Fruit fly (Drosophila melanogaster) whole organism, embryonic: ENCODE data around the gene dib.

Experiments used
- Abd-B ChIP-seq: fragments of 200-800 bp; sonication (Bioruptor generic); optimal IDR thresholded peaks from 2 replicates; lab custom pipeline; 2018; ENCODE audit warnings: missing biosample characterization, mild to moderate bottlenecking, missing genetic modification characterization, moderate library complexity
- Awh ChIP-seq: fragments of 200-800 bp; sonication (Bioruptor generic); IDR thresholded peaks from 2 replicates; pipeline ENCODE4, ENCODE4 v1.3.6; 2022; ENCODE audit warnings: missing biosample characterization, missing genetic modification characterization
- BtbVII ChIP-seq: fragments of 200-800 bp; sonication (Bioruptor generic); optimal IDR thresholded peaks from 3 replicates; lab custom pipeline; 2017; ENCODE audit warnings: missing biosample characterization, mild to moderate bottlenecking, missing genetic modification characterization
- CG11456 ChIP-seq: fragments of 200-800 bp; sonication (Bioruptor generic); IDR thresholded peaks from 3 replicates; pipeline ENCODE4 v1.3.6; 2022; ENCODE audit warnings: missing biosample characterization, missing genetic modification characterization
- CG12104 ChIP-seq: fragments of 200-800 bp; sonication (Bioruptor generic); optimal IDR thresholded peaks from 3 replicates; lab custom pipeline; 2016; ENCODE audit warnings: missing biosample characterization, missing genetic modification characterization
- CG12236 ChIP-seq: fragments of 200-800 bp; sonication (Bioruptor generic); optimal IDR thresholded peaks from 2 replicates; lab custom pipeline; 2016; ENCODE audit warnings: missing biosample characterization, missing genetic modification characterization
- CG12299 ChIP-seq: fragments of 200-800 bp; sonication (Bioruptor generic); optimal IDR thresholded peaks from 2 replicates; lab custom pipeline; 2018; ENCODE audit warnings: missing biosample characterization, mild to moderate bottlenecking, missing genetic modification characterization
- CG14860 ChIP-seq: fragments of 200-800 bp; sonication (Bioruptor generic); IDR thresholded peaks from 3 replicates; pipeline ENCODE4 v1.3.6; 2022; ENCODE audit warnings: missing biosample characterization, missing genetic modification characterization; ENCODE audit not compliant: partially characterized antibody
- CG16813 ChIP-seq: fragments of 200-800 bp; sonication (Bioruptor generic); IDR thresholded peaks from 3 replicates; pipeline ENCODE4 v1.3.6; 2022; ENCODE audit warnings: missing biosample characterization, missing genetic modification characterization; ENCODE audit not compliant: partially characterized antibody
- CG17328 ChIP-seq: fragments of 200-800 bp; sonication (Bioruptor generic); IDR thresholded peaks from 2 replicates; pipeline ENCODE4 v1.3.6; 2022; ENCODE audit warnings: missing biosample characterization, missing genetic modification characterization
- CG17829 ChIP-seq: fragments of 200-800 bp; optimal IDR thresholded peaks from 2 replicates; lab custom pipeline; 2019; ENCODE audit warnings: missing biosample characterization, mild to moderate bottlenecking, missing genetic modification characterization, moderate library complexity
- CG1832 ChIP-seq: fragments of 200-800 bp; sonication (Bioruptor generic); optimal IDR thresholded peaks from 2 replicates; lab custom pipeline; 2017; ENCODE audit warnings: missing biosample characterization, mild to moderate bottlenecking, missing genetic modification characterization, inconsistent platforms
- CG2875 ChIP-seq: fragments of 200-800 bp; sonication (Bioruptor generic); optimal IDR thresholded peaks from 2 replicates; lab custom pipeline; 2017; ENCODE audit warnings: missing biosample characterization, mild to moderate bottlenecking, missing genetic modification characterization, missing genetic modification reagents
- CG30020 ChIP-seq: fragments of 200-800 bp; optimal IDR thresholded peaks from 2 replicates; lab custom pipeline; 2019; ENCODE audit warnings: missing biosample characterization, mild to moderate bottlenecking, missing genetic modification characterization, moderate library complexity
- CG3065 ChIP-seq: fragments of 200-800 bp; sonication (Bioruptor generic); optimal IDR thresholded peaks from 2 replicates; lab custom pipeline; 2016; ENCODE audit warnings: missing biosample characterization, missing genetic modification characterization
- CG33213 ChIP-seq: fragments of 200-800 bp; sonication (Bioruptor generic); optimal IDR thresholded peaks from 3 replicates; lab custom pipeline; 2016; ENCODE audit warnings: missing biosample characterization, missing genetic modification characterization
- CG33557 ChIP-seq: fragments of 200-800 bp; sonication (Bioruptor generic); optimal IDR thresholded peaks from 2 replicates; lab custom pipeline; 2019; ENCODE audit warnings: missing biosample characterization, mild to moderate bottlenecking, missing genetic modification characterization, moderate library complexity
- CG4854 ChIP-seq: fragments of 200-800 bp; sonication (Bioruptor generic); optimal IDR thresholded peaks from 2 replicates; lab custom pipeline; 2016; ENCODE audit warnings: missing biosample characterization, missing genetic modification characterization, inconsistent platforms
- CG6254 ChIP-seq: fragments of 200-800 bp; sonication (Bioruptor generic); optimal IDR thresholded peaks from 3 replicates; lab custom pipeline; 2017; ENCODE audit warnings: mild to moderate bottlenecking, missing biosample characterization, missing genetic modification reagents, missing genetic modification characterization
- CG6272 ChIP-seq: fragments of 200-800 bp; sonication (Bioruptor generic); IDR thresholded peaks from 2 replicates; pipeline ENCODE4 v1.3.6; 2022; ENCODE audit warnings: missing biosample characterization, missing genetic modification characterization
- CG6654 ChIP-seq: fragments of 200-800 bp; sonication (Bioruptor generic); optimal IDR thresholded peaks from 2 replicates; lab custom pipeline; 2017; ENCODE audit warnings: missing biosample characterization, mild to moderate bottlenecking, missing genetic modification characterization
- CG6854 ChIP-seq: fragments of 200-800 bp; sonication (Bioruptor generic); optimal IDR thresholded peaks from 3 replicates; lab custom pipeline; 2017; ENCODE audit warnings: missing biosample characterization, mild to moderate bottlenecking, missing genetic modification characterization
- CG9215 ChIP-seq: fragments of 200-800 bp; sonication (Bioruptor generic); IDR thresholded peaks from 2 replicates; pipeline ENCODE4 v1.3.6; 2022; ENCODE audit warnings: missing biosample characterization, missing genetic modification characterization
- CG9437 ChIP-seq: fragments of 200-800 bp; sonication (Bioruptor generic); optimal IDR thresholded peaks from 2 replicates; lab custom pipeline; 2018; ENCODE audit warnings: missing biosample characterization, mild to moderate bottlenecking, missing genetic modification characterization
- CHES-1-like ChIP-seq: fragments of 200-800 bp; sonication (Bioruptor generic); optimal IDR thresholded peaks from 2 replicates; lab custom pipeline; 2016; ENCODE audit warnings: missing biosample characterization, missing genetic modification characterization
- CTCF ChIP-seq: fragments of 200-800 bp; sonication (Bioruptor generic); optimal IDR thresholded peaks from 2 replicates; lab custom pipeline; 2017; ENCODE audit warnings: missing biosample characterization, mild to moderate bottlenecking, missing genetic modification characterization, moderate library complexity
- Doc3 ChIP-seq: fragments of 200-800 bp; sonication (Bioruptor generic); IDR thresholded peaks from 3 replicates; pipeline ENCODE4 v1.3.6; 2022; ENCODE audit warnings: missing biosample characterization, missing genetic modification characterization; ENCODE audit not compliant: partially characterized antibody
- ERR ChIP-seq: fragments of 200-800 bp; sonication (Bioruptor generic); optimal IDR thresholded peaks from 2 replicates; lab custom pipeline; 2016; ENCODE audit warnings: missing biosample characterization, missing genetic modification characterization
- Fer1 ChIP-seq: fragments of 200-800 bp; sonication (Bioruptor generic); optimal IDR thresholded peaks from 2 replicates; lab custom pipeline; 2017; ENCODE audit warnings: missing biosample characterization, mild to moderate bottlenecking, missing genetic modification characterization
- HmgD ChIP-seq: fragments of 200-800 bp; sonication (Bioruptor generic); optimal IDR thresholded peaks from 3 replicates; lab custom pipeline; 2016; ENCODE audit warnings: missing biosample characterization, missing genetic modification characterization
- Hr3 ChIP-seq: fragments of 200-800 bp; sonication (Bioruptor generic); optimal IDR thresholded peaks from 3 replicates; lab custom pipeline; 2016; ENCODE audit warnings: missing biosample characterization, missing genetic modification characterization
- MESR4 ChIP-seq: fragments of 200-800 bp; sonication (Bioruptor generic); optimal IDR thresholded peaks from 2 replicates; lab custom pipeline; 2018; ENCODE audit warnings: missing biosample characterization, mild to moderate bottlenecking, missing genetic modification characterization, moderate library complexity
- Med ChIP-seq: fragments of 200-800 bp; sonication (Bioruptor generic); peaks from one replicate; lab custom pipeline; 2016; ENCODE audit warnings: missing biosample characterization, missing genetic modification characterization, mild to moderate bottlenecking, inconsistent platforms, moderate library complexity
- Meics ChIP-seq: fragments of 200-800 bp; sonication (Bioruptor generic); optimal IDR thresholded peaks from 2 replicates; lab custom pipeline; 2017; ENCODE audit warnings: missing biosample characterization, mild to moderate bottlenecking, missing genetic modification characterization
- NC2α ChIP-seq: fragments of 200-800 bp; sonication (Bioruptor generic); optimal IDR thresholded peaks from 2 replicates; lab custom pipeline; 2016; ENCODE audit warnings: missing biosample characterization, missing genetic modification characterization
- Nf-YC ChIP-seq: fragments of 200-800 bp; optimal IDR thresholded peaks from 3 replicates; lab custom pipeline; 2019; ENCODE audit warnings: missing biosample characterization, mild to moderate bottlenecking, missing genetic modification characterization, moderate library complexity
- Poxn ChIP-seq: fragments of 200-800 bp; sonication (Bioruptor generic); IDR thresholded peaks from 2 replicates; pipeline ENCODE4 v1.3.6; 2022; ENCODE audit warnings: missing biosample characterization, missing genetic modification characterization
- ap ChIP-seq: fragments of 200-800 bp; sonication (Bioruptor generic); IDR thresholded peaks from 2 replicates; pipeline ENCODE4 v1.3.6; 2022; ENCODE audit warnings: missing biosample characterization, missing genetic modification characterization
- br ChIP-seq: fragments of >200 bp; optimal IDR thresholded peaks from 2 replicates; lab custom pipeline; 2017
- dan ChIP-seq: fragments of 200-800 bp; sonication (Bioruptor generic); IDR thresholded peaks from 2 replicates; pipeline ENCODE4 v1.3.6; 2022; ENCODE audit warnings: missing biosample characterization, missing genetic modification characterization
- ems ChIP-seq: fragments of 200-800 bp; sonication (Bioruptor generic); optimal IDR thresholded peaks from 3 replicates; lab custom pipeline; 2016; ENCODE audit warnings: missing biosample characterization, missing genetic modification characterization
- gsb-n ChIP-seq: fragments of 200-800 bp; sonication (Bioruptor generic); optimal IDR thresholded peaks from 3 replicates; lab custom pipeline; 2018; ENCODE audit warnings: missing biosample characterization, mild to moderate bottlenecking, missing genetic modification characterization
- mld ChIP-seq: fragments of 200-800 bp; sonication (Bioruptor generic); IDR thresholded peaks from 3 replicates; pipeline ENCODE4 v1.3.6; 2022; ENCODE audit warnings: missing biosample characterization, missing genetic modification characterization; ENCODE audit not compliant: partially characterized antibody
- pb ChIP-seq: fragments of 200-800 bp; sonication (Bioruptor generic); optimal IDR thresholded peaks from 3 replicates; lab custom pipeline; 2016; ENCODE audit warnings: missing biosample characterization, missing genetic modification characterization
- pfk ChIP-seq: fragments of 200-800 bp; sonication (Bioruptor generic); optimal IDR thresholded peaks from 2 replicates; lab custom pipeline; 2018; ENCODE audit warnings: missing biosample characterization, mild to moderate bottlenecking, missing genetic modification characterization, moderate library complexity
- pho ChIP-seq: fragments of 200-800 bp; sonication (Bioruptor generic); optimal IDR thresholded peaks from 2 replicates; lab custom pipeline; 2016; ENCODE audit warnings: missing biosample characterization, missing genetic modification characterization
- run ChIP-seq: fragments of 200-800 bp; sonication (Bioruptor generic); optimal IDR thresholded peaks from 3 replicates; lab custom pipeline; 2018; ENCODE audit warnings: missing biosample characterization, mild to moderate bottlenecking, missing genetic modification characterization
- sima ChIP-seq: fragments of 200-800 bp; sonication (Bioruptor generic); optimal IDR thresholded peaks from 2 replicates; lab custom pipeline; 2016; ENCODE audit warnings: missing biosample characterization, missing genetic modification characterization
- sisA ChIP-seq: fragments of 200-800 bp; sonication (Bioruptor generic); IDR thresholded peaks from 2 replicates; pipeline ENCODE4 v1.3.6; 2022; ENCODE audit warnings: missing biosample characterization, missing genetic modification characterization
- stwl ChIP-seq: fragments of 200-800 bp; sonication (Bioruptor generic); optimal IDR thresholded peaks from 3 replicates; lab custom pipeline; 2018; ENCODE audit warnings: missing biosample characterization, mild to moderate bottlenecking, missing genetic modification characterization, moderate library complexity
- tll ChIP-seq, 2 experiments: fragments of 200-800 bp in 1 of 2; fragments of >200 bp in 1 of 2; sonication (Bioruptor generic) in 1 of 2; optimal IDR thresholded peaks; 2 replicates each; lab custom pipeline; 2017 to 2019; ENCODE audit warnings: missing biosample characterization in 2 of 2, missing genetic modification characterization in 2 of 2, mild to moderate bottlenecking in 1 of 2, moderate library complexity in 1 of 2
- zen2 ChIP-seq: fragments of 200-800 bp; sonication (Bioruptor generic); IDR thresholded peaks from 3 replicates; pipeline ENCODE4 v1.3.6; 2022; ENCODE audit warnings: missing biosample characterization, missing genetic modification characterization; ENCODE audit not compliant: partially characterized antibody

Gene dib

DNA sequence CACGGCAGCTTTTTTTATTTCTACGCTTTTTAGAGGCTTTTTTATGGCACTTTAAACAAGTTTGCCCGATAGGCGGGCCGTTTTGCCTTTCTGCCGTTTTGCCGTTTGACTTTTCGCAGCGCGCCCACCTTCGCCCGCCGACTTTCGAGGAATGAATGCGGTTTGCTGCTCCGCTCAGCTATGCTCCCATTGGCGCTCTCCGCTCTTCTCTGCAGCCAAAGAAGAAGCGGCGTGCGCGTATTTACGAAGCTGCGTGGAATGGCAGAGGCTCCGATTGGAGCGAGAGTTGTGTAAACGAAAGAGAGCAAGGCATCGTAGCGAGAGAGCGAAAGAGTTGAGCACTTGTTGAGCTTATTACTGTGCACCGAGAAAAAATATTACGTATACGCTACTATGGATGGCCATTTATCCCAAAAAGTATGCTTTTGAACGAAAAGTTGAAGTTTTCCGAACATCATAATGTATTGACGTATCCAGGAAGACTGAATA is 9.5 kb downstream of the dib start, which contains the start of gene wit (continued):
- TF ChIP-seq HmgD, result no peak
- no peak for TF ChIP-seq stwl
- no peak for TF ChIP-seq CHES-1-like (GFP tag; lab: Kevin White, UChicago)
- no peak for TF ChIP-seq Hr3 (GFP tag; lab: Kevin White, UChicago)
- TF ChIP-seq CG4854 (GFP tag; lab: Kevin White, UChicago), result peak; percentile 5
- no peak for TF ChIP-seq CG12104
- TF ChIP-seq CG6272 (GFP tag; lab: Robert Waterston, UW), result no peak
- peak; percentile 81 for TF ChIP-seq Nf-YC (tag; lab: Kevin White, UChicago)
- no peak for TF ChIP-seq CG30020 (tag; lab: Kevin White, UChicago)
- no peak for TF ChIP-seq br (lab: Kevin White, UChicago)
- TF ChIP-seq BtbVII (GFP tag; lab: Kevin White, UChicago), result peak; percentile 66
- TF ChIP-seq CG1832 (GFP tag; lab: Kevin White, UChicago), result no peak
- TF ChIP-seq CG3065 (GFP tag; lab: Kevin White, UChicago), result no peak
- TF ChIP-seq CG33213 (GFP tag; lab: Kevin White, UChicago), result peak; percentile 23
- TF ChIP-seq CG12299 (tag; lab: Kevin White, UChicago), result peak; percentile 21
- no peak for TF ChIP-seq CG6254 (GFP tag; lab: Kevin White, UChicago)
- no peak for TF ChIP-seq sima
- TF ChIP-seq CG6854 (GFP tag; lab: Kevin White, UChicago), result peak; percentile 65
- TF ChIP-seq gsb-n (tag; lab: Kevin White, UChicago), result no peak
- no peak for TF ChIP-seq dan (GFP tag; lab: Robert Waterston, UW)
- no peak for TF ChIP-seq Abd-B
- peak; percentile 62; the same call in 1 of the 2 replicates for TF ChIP-seq Awh (GFP tag; lab: Robert Waterston, UW)
- TF ChIP-seq Fer1 (GFP tag; lab: Kevin White, UChicago), result peak; percentile 67
- TF ChIP-seq CG12236 (GFP tag; lab: Kevin White, UChicago), result no peak
- peak; percentile 88; the same call in 2 of the 3 replicates for TF ChIP-seq zen2 (GFP tag; lab: Robert Waterston, UW)
- no peak for TF ChIP-seq CG9437 (GFP tag; lab: Kevin White, UChicago)
- no peak for TF ChIP-seq tll (GFP tag; optimal IDR thresholded peaks at IDR 0.05; lab: Kevin White, UChicago)
- peak; percentile 22 for TF ChIP-seq pho (GFP tag; lab: Kevin White, UChicago)
- no peak for TF ChIP-seq ap
- peak; percentile 13 for TF ChIP-seq ems (GFP tag; lab: Kevin White, UChicago)
- no peak for TF ChIP-seq MESR4 (GFP tag; lab: Kevin White, UChicago)
- no peak for TF ChIP-seq CG6654 (GFP tag; lab: Kevin White, UChicago)
- peak; percentile 16; the same call in 1 of the 2 replicates for TF ChIP-seq sisA
- no peak for TF ChIP-seq ERR
- no peak for TF ChIP-seq CG33557 (GFP tag; lab: Kevin White, UChicago)
- no peak for TF ChIP-seq CG17829 (tag; lab: Kevin White, UChicago)
- no peak for TF ChIP-seq pfk (GFP tag; lab: Kevin White, UChicago)
- no peak for TF ChIP-seq mld (GFP tag; lab: Robert Waterston, UW)
- no peak for TF ChIP-seq CG16813 (GFP tag; lab: Robert Waterston, UW)
- TF ChIP-seq CG9215 (GFP tag; lab: Robert Waterston, UW), result no peak
- TF ChIP-seq Meics (GFP tag; lab: Kevin White, UChicago), result peak; percentile 11
- TF ChIP-seq run, result no peak
- TF ChIP-seq CG17328 (GFP tag; lab: Robert Waterston, UW), result no peak; the same call in 1 of the 2 replicates
- TF ChIP-seq Poxn (GFP tag; lab: Robert Waterston, UW), result no peak
- peak; percentile 87 for TF ChIP-seq Med
- no peak for TF ChIP-seq CG14860 (GFP tag; lab: Robert Waterston, UW)
- TF ChIP-seq CG11456 (GFP tag; lab: Robert Waterston, UW), result no peak
- TF ChIP-seq CTCF (GFP tag; lab: Kevin White, UChicago), result no peak
- TF ChIP-seq CG2875, result peak; percentile 40
- TF ChIP-seq NC2α (GFP tag; lab: Kevin White, UChicago), result no peak
- no peak for TF ChIP-seq pb
- peak; percentile 48; the same call in 1 of the 3 replicates for TF ChIP-seq Doc3 (GFP tag; lab: Robert Waterston, UW)
